Worm (Caenorhabditis elegans) whole organism, L2 larva: ENCODE results near the gene C05D2.8.

Experiments used
- C34F6.9 ChIP-seq: fragments of 150-350 bp; optimal IDR thresholded peaks from 2 replicates; lab custom pipeline; 2014; ENCODE audit warnings: missing biosample characterization, missing genetic modification characterization
- F13H6.1 ChIP-seq: sonication (generic microtip); optimal IDR thresholded peaks from 2 replicates; lab custom pipeline; 2016; ENCODE audit warnings: missing genetic modification characterization, missing compliant biosample characterization
- Y55F3AM.14 ChIP-seq: fragments of 200-800 bp; sonication (Bioruptor generic); optimal IDR thresholded peaks from 2 replicates; lab custom pipeline; 2018; ENCODE audit warnings: mild to moderate bottlenecking, missing genetic modification characterization, missing compliant biosample characterization
- ZK546.5 ChIP-seq: sonication (generic microtip); optimal IDR thresholded peaks from 2 replicates; lab custom pipeline; 2017; ENCODE audit warnings: missing biosample characterization, missing genetic modification characterization
- alr-1 ChIP-seq: fragments of 150-350 bp; optimal IDR thresholded peaks from 2 replicates; lab custom pipeline; 2014; ENCODE audit warnings: missing biosample characterization, missing genetic modification characterization
- aly-2 ChIP-seq: fragments of 150-350 bp; optimal IDR thresholded peaks from 2 replicates; lab custom pipeline; 2014; ENCODE audit warnings: missing biosample characterization, missing genetic modification characterization
- ceh-16 ChIP-seq: fragments of 150-350 bp; optimal IDR thresholded peaks from 2 replicates; lab custom pipeline; 2014; ENCODE audit warnings: missing biosample characterization, missing genetic modification characterization
- ceh-82 ChIP-seq: fragments of 150-350 bp; optimal IDR thresholded peaks from 2 replicates; lab custom pipeline; 2014; ENCODE audit warnings: missing biosample characterization, missing genetic modification characterization
- elt-1 ChIP-seq: fragments of 150-350 bp; optimal IDR thresholded peaks from 2 replicates; lab custom pipeline; 2014; ENCODE audit warnings: missing biosample characterization, missing genetic modification characterization
- fos-1 ChIP-seq: fragments of 150-350 bp; optimal IDR thresholded peaks from 2 replicates; lab custom pipeline; 2014; ENCODE audit warnings: missing biosample characterization, missing genetic modification characterization
- gmeb-1 ChIP-seq: fragments of 150-350 bp; optimal IDR thresholded peaks from 2 replicates; lab custom pipeline; 2014; ENCODE audit warnings: missing biosample characterization, missing genetic modification characterization
- lin-11 ChIP-seq: fragments of 150-350 bp; sonication (generic microtip); optimal IDR thresholded peaks from 2 replicates; lab custom pipeline; 2014; ENCODE audit warnings: missing biosample characterization, missing genetic modification characterization, inconsistent platforms, mixed read lengths
- lin-39 ChIP-seq: fragments of 150-350 bp; optimal IDR thresholded peaks from 2 replicates; lab custom pipeline; 2014; ENCODE audit warnings: missing biosample characterization, missing genetic modification reagents, missing genetic modification characterization
- lsy-2 ChIP-seq, 2 experiments: fragments of 150-350 bp in 1 of 2; sonication (generic microtip) in 1 of 2; optimal IDR thresholded peaks; 2 replicates each; lab custom pipeline; 2014 to 2017; ENCODE audit warnings: missing biosample characterization in 2 of 2, missing genetic modification characterization in 2 of 2
- mab-5 ChIP-seq: fragments of 150-350 bp; optimal IDR thresholded peaks from 2 replicates; lab custom pipeline; 2014; ENCODE audit warnings: missing biosample characterization, missing genetic modification characterization
- mbf-1 ChIP-seq: sonication (generic microtip); optimal IDR thresholded peaks from 2 replicates; lab custom pipeline; 2017; ENCODE audit warnings: missing biosample characterization, missing genetic modification characterization
- mdl-1 ChIP-seq, 2 experiments: fragments of 150-350 bp in 1 of 2; sonication (generic microtip) in 1 of 2; optimal IDR thresholded peaks; 2 replicates each; lab custom pipeline; 2017; ENCODE audit warnings: missing biosample characterization in 2 of 2, missing genetic modification characterization in 2 of 2
- nhr-10 ChIP-seq: sonication (generic microtip); optimal IDR thresholded peaks from 2 replicates; lab custom pipeline; 2017; ENCODE audit warnings: missing biosample characterization, missing genetic modification characterization
- nhr-11 ChIP-seq: fragments of 150-350 bp; optimal IDR thresholded peaks from 2 replicates; lab custom pipeline; 2014; ENCODE audit warnings: missing biosample characterization, missing genetic modification characterization
- nhr-12 ChIP-seq: fragments of 150-350 bp; optimal IDR thresholded peaks from 2 replicates; lab custom pipeline; 2014; ENCODE audit warnings: missing biosample characterization, missing genetic modification characterization
- nhr-129 ChIP-seq: fragments of 150-350 bp; optimal IDR thresholded peaks from 2 replicates; lab custom pipeline; 2014; ENCODE audit warnings: missing biosample characterization, missing genetic modification characterization
- nhr-21 ChIP-seq: fragments of 150-350 bp; optimal IDR thresholded peaks from 2 replicates; lab custom pipeline; 2014; ENCODE audit warnings: missing biosample characterization, missing genetic modification characterization
- nhr-23 ChIP-seq: fragments of 150-350 bp; optimal IDR thresholded peaks from 2 replicates; lab custom pipeline; 2014; ENCODE audit warnings: missing biosample characterization, missing genetic modification reagents, missing genetic modification characterization
- nhr-25 ChIP-seq: fragments of 150-350 bp; sonication (generic microtip); optimal IDR thresholded peaks from 3 replicates; lab custom pipeline; 2014; ENCODE audit warnings: missing biosample characterization, missing genetic modification characterization
- nhr-77 ChIP-seq: fragments of 150-350 bp; optimal IDR thresholded peaks from 2 replicates; lab custom pipeline; 2014; ENCODE audit warnings: missing biosample characterization, missing genetic modification characterization
- sem-4 ChIP-seq: fragments of 150-350 bp; optimal IDR thresholded peaks from 2 replicates; lab custom pipeline; 2014; ENCODE audit warnings: missing biosample characterization, missing genetic modification reagents, missing genetic modification characterization
- skn-1 ChIP-seq: sonication (generic microtip); optimal IDR thresholded peaks from 2 replicates; lab custom pipeline; 2017; ENCODE audit warnings: missing biosample characterization, missing genetic modification characterization
- sma-3 ChIP-seq: sonication (generic microtip); optimal IDR thresholded peaks from 2 replicates; lab custom pipeline; 2016; ENCODE audit warnings: missing genetic modification reagents, missing genetic modification characterization, missing compliant biosample characterization
- sma-9 ChIP-seq, 2 experiments: fragments of 150-350 bp in 1 of 2; sonication (generic microtip) in 1 of 2; optimal IDR thresholded peaks; 2 replicates each; lab custom pipeline; 2014 to 2016; ENCODE audit warnings: missing genetic modification characterization in 2 of 2, mild to moderate bottlenecking in 1 of 2, missing biosample characterization in 1 of 2, missing compliant biosample characterization in 1 of 2, missing genetic modification reagents in 1 of 2, moderate library complexity in 1 of 2
- snpc-4 ChIP-seq: fragments of 150-350 bp; optimal IDR thresholded peaks from 2 replicates; lab custom pipeline; 2014; ENCODE audit warnings: missing biosample characterization, missing genetic modification characterization
- unc-55 ChIP-seq: fragments of 150-350 bp; sonication (generic microtip); optimal IDR thresholded peaks from 3 replicates; lab custom pipeline; 2014; ENCODE audit warnings: missing biosample characterization, missing genetic modification reagents, missing genetic modification characterization
- unc-62 ChIP-seq: fragments of 150-350 bp; optimal IDR thresholded peaks from 2 replicates; lab custom pipeline; 2014; ENCODE audit warnings: missing biosample characterization, missing genetic modification reagents, missing genetic modification characterization
- zag-1 ChIP-seq: fragments of 150-350 bp; optimal IDR thresholded peaks from 2 replicates; lab custom pipeline; 2014; ENCODE audit warnings: missing biosample characterization, missing genetic modification characterization
- ztf-4 ChIP-seq: fragments of 150-350 bp; optimal IDR thresholded peaks from 2 replicates; lab custom pipeline; 2014; ENCODE audit warnings: missing biosample characterization, missing genetic modification characterization

Gene C05D2.8

DNA sequence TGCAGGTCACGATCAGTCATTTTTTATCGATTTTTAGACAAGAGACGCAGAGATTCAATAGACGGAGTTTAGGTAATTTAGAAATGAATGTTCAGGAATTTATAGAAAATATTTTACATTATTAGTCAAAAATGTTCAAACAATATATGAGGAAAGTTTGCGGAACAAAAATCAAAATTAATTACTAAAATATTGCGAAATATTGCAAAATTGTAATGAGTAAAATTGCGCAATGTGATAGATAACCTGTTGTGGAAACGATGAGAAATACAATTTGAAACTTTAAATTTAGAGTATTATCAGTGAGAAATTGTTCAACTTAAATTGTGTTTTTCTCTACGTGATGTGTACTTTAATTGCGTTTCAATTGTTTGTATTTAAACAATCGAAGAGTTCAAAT is 29.1 kb downstream of the C05D2.8 start, which contains the start of gene F56D2.5:
TSS of gene F56D2.5 (minus strand) at position 371 of the 400 bp plus-strand sequence.
- TF ChIP-seq nhr-10 (tag; lab: Kevin White, UChicago) (no peak), lsy-2 (tag; optimal IDR thresholded peaks at IDR 0.05; lab: Kevin White, UChicago) (no peak), nhr-129 (tag; lab: Kevin White, UChicago) (peak; percentile 98), sma-9 (GFP tag; optimal IDR thresholded peaks at IDR 0.05; lab: Kevin White, UChicago) (no peak), sma-9 (tag; optimal IDR thresholded peaks at IDR 0.05; lab: Kevin White, UChicago) (no peak), fos-1 (tag; lab: Kevin White, UChicago) (peak; percentile 8), nhr-12 (no peak), F13H6.1 (no peak), unc-55 (GFP tag; lab: Kevin White, UChicago) (no peak), mdl-1 (tag; optimal IDR thresholded peaks at IDR 0.05; lab: Kevin White, UChicago) (no peak), nhr-21 (no peak), C34F6.9 (tag; lab: Kevin White, UChicago) (no peak), zag-1 (tag; lab: Kevin White, UChicago) (no peak)

DNA sequence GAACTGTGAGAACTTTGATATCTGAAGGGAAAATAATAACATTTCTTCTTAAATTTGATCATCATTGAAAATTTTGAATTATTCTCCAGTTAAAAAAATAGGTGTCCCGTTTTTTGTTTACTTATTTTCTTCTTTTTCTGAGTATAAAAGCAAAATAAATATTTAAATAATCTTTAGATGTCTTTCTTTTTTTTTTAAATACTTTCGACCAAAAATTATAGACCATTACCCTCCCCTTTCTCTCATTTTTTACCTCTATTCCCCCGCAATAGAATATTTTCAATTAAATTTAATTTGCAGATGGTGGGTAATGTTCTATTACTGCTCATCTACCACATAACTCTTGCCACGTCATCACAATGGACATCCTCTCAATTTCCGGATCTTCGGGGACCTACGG is 36.5 kb downstream of the C05D2.8 start, which contains the start of gene molo-1:
TSS of gene molo-1 (plus strand) at position 301 of the 400 bp plus-strand sequence.
- TF ChIP-seq nhr-11, result no peak
- no peak for TF ChIP-seq ZK546.5
- no peak for TF ChIP-seq nhr-77 (tag; lab: Kevin White, UChicago)
- TF ChIP-seq sem-4 (tag; lab: Kevin White, UChicago), result no peak
- TF ChIP-seq unc-62, result no peak
- TF ChIP-seq aly-2, result no peak
- TF ChIP-seq nhr-23 (tag; lab: Kevin White, UChicago), result no peak
- no peak for TF ChIP-seq ztf-4 (tag; lab: Kevin White, UChicago)
- no peak for TF ChIP-seq Y55F3AM.14 (GFP tag; lab: Kevin White, UChicago)
- TF ChIP-seq mbf-1 (tag; lab: Kevin White, UChicago), result no peak
- no peak for TF ChIP-seq fos-1 (tag; lab: Kevin White, UChicago)
- TF ChIP-seq nhr-21, result no peak
- TF ChIP-seq lin-39 (tag; lab: Kevin White, UChicago), result no peak
- TF ChIP-seq sma-9 (GFP tag; optimal IDR thresholded peaks at IDR 0.05; lab: Kevin White, UChicago), result no peak
- TF ChIP-seq sma-9 (tag; optimal IDR thresholded peaks at IDR 0.05; lab: Kevin White, UChicago), result no peak
- no peak for TF ChIP-seq zag-1 (tag; lab: Kevin White, UChicago)
- no peak for TF ChIP-seq lin-11
- no peak for TF ChIP-seq mdl-1 (tag; optimal IDR thresholded peaks at IDR 0.05; lab: Kevin White, UChicago)
- no peak for TF ChIP-seq nhr-10 (tag; lab: Kevin White, UChicago)
- no peak for TF ChIP-seq skn-1 (tag; lab: Kevin White, UChicago)

- TF ChIP-seq gmeb-1 (tag; lab: Kevin White, UChicago) (no peak), C34F6.9 (tag; lab: Kevin White, UChicago) (peak; percentile 11), sem-4 (tag; lab: Kevin White, UChicago) (no peak), nhr-129 (tag; lab: Kevin White, UChicago) (peak; percentile 6), lsy-2 (tag; optimal IDR thresholded peaks at IDR 0.05; lab: Kevin White, UChicago) (peak in 1 of 2 experiments; percentile 0), unc-55 (GFP tag; lab: Kevin White, UChicago) (no peak), snpc-4 (tag; lab: Kevin White, UChicago) (no peak)
Observed at ce11 chrIII:5572806-5573205, 37.3 kb downstream of the C05D2.8 start.

- TF ChIP-seq elt-1 (tag; lab: Kevin White, UChicago) (no peak), ztf-4 (tag; lab: Kevin White, UChicago) (no peak), unc-55 (GFP tag; lab: Kevin White, UChicago) (peak; percentile 90), ceh-16 (no peak), sma-3 (GFP tag; lab: Kevin White, UChicago) (no peak), lsy-2 (tag; optimal IDR thresholded peaks at IDR 0.05; lab: Kevin White, UChicago) (peak in 1 of 2 experiments; percentile 15), mab-5 (tag; lab: Kevin White, UChicago) (peak; percentile 78), nhr-25 (tag; lab: Kevin White, UChicago) (no peak), nhr-129 (tag; lab: Kevin White, UChicago) (peak; percentile 4), ceh-82 (tag; lab: Kevin White, UChicago) (no peak), alr-1 (no peak), nhr-77 (tag; lab: Kevin White, UChicago) (no peak), C34F6.9 (tag; lab: Kevin White, UChicago) (no peak)
Observed at ce11 chrIII:5570814-5571443, 39.2 kb downstream of the C05D2.8 start.
